Worm (Caenorhabditis elegans): ENCODE results near the gene anoh-2.

Gene anoh-2

ce11 chrIV:14699840-14700239 lies 41.7 kb downstream of the anoh-2 start, which contains the start of gene haf-8:
Gene haf-8 (minus strand): TSS chrIV:14699940.
- TF ChIP-seq ama-1 (optimal IDR thresholded peaks at IDR 0.05): no peak
- TF ChIP-seq tbx-37 (GFP tag; conservative IDR thresholded peaks at IDR 0.05): no peak
- TF ChIP-seq hnd-1 (tag; optimal IDR thresholded peaks at IDR 0.05): no peak
- TF ChIP-seq ceh-13 (GFP tag; optimal IDR thresholded peaks at IDR 0.05): no peak

ce11 chrIV:14704155-14704554 lies 46.0 kb downstream of the anoh-2 start, which contains the start of gene Y57G11C.40:
Gene Y57G11C.40 (minus strand): TSS chrIV:14704255.
- TF ChIP-seq ceh-36 (tag; optimal IDR thresholded peaks at IDR 0.05): no peak
- TF ChIP-seq pes-1 (GFP tag; IDR thresholded peaks at IDR 0.05): no peak
- no peak for TF ChIP-seq hnd-1 (tag; optimal IDR thresholded peaks at IDR 0.05)
- no peak for TF ChIP-seq ama-1 (optimal IDR thresholded peaks at IDR 0.05)
- no peak for TF ChIP-seq tbx-11 (GFP tag; IDR thresholded peaks at IDR 0.05)
- no peak for TF ChIP-seq ets-7 (tag; optimal IDR thresholded peaks at IDR 0.05)
- TF ChIP-seq B0310.2 (tag; optimal IDR thresholded peaks at IDR 0.05): no peak
- no peak for TF ChIP-seq hmbx-1 (tag; optimal IDR thresholded peaks at IDR 0.05)
- TF ChIP-seq tbx-37 (GFP tag; conservative IDR thresholded peaks at IDR 0.05): no peak
- no peak for TF ChIP-seq hmg-4 (GFP tag; optimal IDR thresholded peaks at IDR 0.05)
- no peak for TF ChIP-seq ceh-13 (GFP tag; optimal IDR thresholded peaks at IDR 0.05)
- no peak for TF ChIP-seq aly-1 (tag; optimal IDR thresholded peaks at IDR 0.05)
- no peak for TF ChIP-seq scrt-1 (GFP tag; IDR thresholded peaks at IDR 0.05)
- no peak for TF ChIP-seq tra-4 (tag; optimal IDR thresholded peaks at IDR 0.05)
- TF ChIP-seq sea-1 (GFP tag; conservative IDR thresholded peaks at IDR 0.05): no peak
- TF ChIP-seq flt-1 (GFP tag; IDR thresholded peaks at IDR 0.05): no peak
- no peak for TF ChIP-seq F13C5.2 (tag; optimal IDR thresholded peaks at IDR 0.05)

- no peak for TF ChIP-seq tbx-37 (GFP tag; conservative IDR thresholded peaks at IDR 0.05)
- TF ChIP-seq ets-7 (tag; optimal IDR thresholded peaks at IDR 0.05): no peak
- TF ChIP-seq sea-1 (GFP tag; conservative IDR thresholded peaks at IDR 0.05): no peak
- TF ChIP-seq scrt-1 (GFP tag; IDR thresholded peaks at IDR 0.05): no peak
- no peak for TF ChIP-seq ama-1 (optimal IDR thresholded peaks at IDR 0.05)
- no peak for TF ChIP-seq hmg-4 (GFP tag; optimal IDR thresholded peaks at IDR 0.05)
- TF ChIP-seq ceh-13 (GFP tag; optimal IDR thresholded peaks at IDR 0.05): no peak
- no peak for TF ChIP-seq aly-1 (tag; optimal IDR thresholded peaks at IDR 0.05)
- no peak for TF ChIP-seq F13C5.2 (tag; optimal IDR thresholded peaks at IDR 0.05)
- TF ChIP-seq tra-4 (tag; optimal IDR thresholded peaks at IDR 0.05): no peak
- no peak for TF ChIP-seq B0310.2 (tag; optimal IDR thresholded peaks at IDR 0.05)
- TF ChIP-seq pes-1 (GFP tag; IDR thresholded peaks at IDR 0.05): no peak
- no peak for TF ChIP-seq hmbx-1 (tag; optimal IDR thresholded peaks at IDR 0.05)
- no peak for TF ChIP-seq tbx-11 (GFP tag; IDR thresholded peaks at IDR 0.05)
- TF ChIP-seq hnd-1 (tag; optimal IDR thresholded peaks at IDR 0.05): no peak
- no peak for TF ChIP-seq ceh-36 (tag; optimal IDR thresholded peaks at IDR 0.05)
- no peak for TF ChIP-seq flt-1 (GFP tag; IDR thresholded peaks at IDR 0.05)
These were observed 46.8 kb downstream of the anoh-2 start for ce11 chrIV:14704952-14705351.

- TF ChIP-seq tbx-11 (GFP tag; IDR thresholded peaks at IDR 0.05) (no peak), flt-1 (GFP tag; IDR thresholded peaks at IDR 0.05) (no peak), aly-1 (tag; optimal IDR thresholded peaks at IDR 0.05) (no peak), sea-1 (GFP tag; conservative IDR thresholded peaks at IDR 0.05) (no peak), scrt-1 (GFP tag; IDR thresholded peaks at IDR 0.05) (no peak), tbx-37 (GFP tag; conservative IDR thresholded peaks at IDR 0.05) (no peak), pes-1 (GFP tag; IDR thresholded peaks at IDR 0.05) (no peak)
These were observed 48.2 kb downstream of the anoh-2 start, which contains the start of gene Y57G11C.41 for ce11 chrIV:14706302-14706701. Gene Y57G11C.41 (minus strand): TSS chrIV:14706402.

ce11 chrIV:14709286-14709685 lies 51.2 kb downstream of the anoh-2 start, which contains the start of gene lgc-7:
Gene lgc-7 (plus strand): TSS chrIV:14709586.
- TF ChIP-seq hmg-4 (GFP tag; optimal IDR thresholded peaks at IDR 0.05) (no peak), ceh-36 (tag; optimal IDR thresholded peaks at IDR 0.05) (no peak), aly-1 (tag; optimal IDR thresholded peaks at IDR 0.05) (no peak), pes-1 (GFP tag; IDR thresholded peaks at IDR 0.05) (no peak), ama-1 (optimal IDR thresholded peaks at IDR 0.05) (no peak), tbx-11 (GFP tag; IDR thresholded peaks at IDR 0.05) (no peak), sea-1 (GFP tag; conservative IDR thresholded peaks at IDR 0.05) (no peak), scrt-1 (GFP tag; IDR thresholded peaks at IDR 0.05) (no peak), ets-7 (tag; optimal IDR thresholded peaks at IDR 0.05) (no peak), F13C5.2 (tag; optimal IDR thresholded peaks at IDR 0.05) (no peak), flt-1 (GFP tag; IDR thresholded peaks at IDR 0.05) (no peak)

ce11 chrIV:14715500-14715899 lies 57.4 kb downstream of the anoh-2 start, which contains the start of gene lgc-8:
Gene lgc-8 (plus strand): TSS chrIV:14715800.
- no peak for TF ChIP-seq B0310.2 (tag; optimal IDR thresholded peaks at IDR 0.05)
- no peak for TF ChIP-seq ceh-36 (tag; optimal IDR thresholded peaks at IDR 0.05)
- no peak for TF ChIP-seq sea-1 (GFP tag; conservative IDR thresholded peaks at IDR 0.05)
- no peak for TF ChIP-seq aly-1 (tag; optimal IDR thresholded peaks at IDR 0.05)
- TF ChIP-seq F13C5.2 (tag; optimal IDR thresholded peaks at IDR 0.05): no peak
- no peak for TF ChIP-seq hmg-4 (GFP tag; optimal IDR thresholded peaks at IDR 0.05)
- TF ChIP-seq tbx-11 (GFP tag; IDR thresholded peaks at IDR 0.05): no peak
- TF ChIP-seq ceh-13 (GFP tag; optimal IDR thresholded peaks at IDR 0.05): no peak
- no peak for TF ChIP-seq hnd-1 (tag; optimal IDR thresholded peaks at IDR 0.05)

Measured in whole organism, early embryonic.